Worm (Caenorhabditis elegans) whole organism, L4/young adult: ENCODE data around the gene mks-5.

Source experiments
- W03F9.2 ChIP-seq: fragments of 150-350 bp; optimal IDR thresholded peaks from 2 replicates; lab custom pipeline; 2014; ENCODE audit warnings: missing biosample characterization, missing genetic modification characterization
- him-1 ChIP-seq: sonication (generic microtip); optimal IDR thresholded peaks from 2 replicates; lab custom pipeline; 2016; ENCODE audit warnings: missing genotype, missing genetic modification reagents, missing genetic modification characterization, missing compliant biosample characterization

DNA sequence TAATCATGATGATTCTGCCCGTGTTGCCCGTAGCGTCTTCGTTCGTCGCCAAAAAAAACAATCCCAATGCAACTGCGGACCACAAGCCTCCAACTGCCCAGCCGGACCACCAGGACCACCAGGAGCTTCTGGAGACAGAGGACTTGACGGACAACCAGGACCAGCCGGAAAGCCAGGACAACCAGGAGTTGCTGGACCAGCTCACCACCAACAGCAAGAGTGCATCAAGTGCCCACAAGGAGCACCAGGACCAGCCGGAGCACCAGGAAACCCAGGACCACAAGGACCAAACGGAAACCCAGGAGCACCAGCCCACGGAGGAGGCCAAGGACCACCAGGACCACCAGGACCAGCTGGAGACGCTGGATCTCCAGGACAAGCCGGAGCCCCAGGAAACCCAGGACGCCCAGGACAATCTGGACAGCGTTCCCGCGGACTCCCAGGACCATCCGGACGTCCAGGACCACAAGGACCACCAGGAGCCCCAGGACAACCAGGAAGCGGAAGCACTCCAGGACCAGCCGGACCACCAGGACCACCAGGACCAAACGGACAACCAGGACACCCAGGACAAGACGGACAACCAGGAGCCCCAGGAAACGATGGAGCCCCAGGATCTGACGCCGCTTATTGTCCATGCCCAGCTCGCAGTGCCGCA lies 12.5 kb upstream of the mks-5 start:
- TF ChIP-seq him-1 (tag; lab: Kevin White, UChicago) (no peak), W03F9.2 (tag; lab: Kevin White, UChicago) (no peak)
